Fruit fly (Drosophila melanogaster) S2 (cell line): Measurements from ENCODE around the gene Ilk.

ENCODE experiments used
- CG8478 ChIP-seq: fragments of >200 bp; optimal IDR thresholded peaks from 2 replicates; lab custom pipeline; 2018
- CTCF ChIP-seq, 2 experiments: fragments of >200 bp; optimal IDR thresholded peaks; 2 replicates each; lab custom pipeline; 2018

Ilk gene

dm6 chr3L:21201246-21201896 is 15.3 kb upstream of the Ilk start:
- TF ChIP-seq CTCF (optimal IDR thresholded peaks at IDR 0.05; lab: Kevin White, UChicago) (no peak), CG8478 (lab: Kevin White, UChicago) (no peak)

DNA sequence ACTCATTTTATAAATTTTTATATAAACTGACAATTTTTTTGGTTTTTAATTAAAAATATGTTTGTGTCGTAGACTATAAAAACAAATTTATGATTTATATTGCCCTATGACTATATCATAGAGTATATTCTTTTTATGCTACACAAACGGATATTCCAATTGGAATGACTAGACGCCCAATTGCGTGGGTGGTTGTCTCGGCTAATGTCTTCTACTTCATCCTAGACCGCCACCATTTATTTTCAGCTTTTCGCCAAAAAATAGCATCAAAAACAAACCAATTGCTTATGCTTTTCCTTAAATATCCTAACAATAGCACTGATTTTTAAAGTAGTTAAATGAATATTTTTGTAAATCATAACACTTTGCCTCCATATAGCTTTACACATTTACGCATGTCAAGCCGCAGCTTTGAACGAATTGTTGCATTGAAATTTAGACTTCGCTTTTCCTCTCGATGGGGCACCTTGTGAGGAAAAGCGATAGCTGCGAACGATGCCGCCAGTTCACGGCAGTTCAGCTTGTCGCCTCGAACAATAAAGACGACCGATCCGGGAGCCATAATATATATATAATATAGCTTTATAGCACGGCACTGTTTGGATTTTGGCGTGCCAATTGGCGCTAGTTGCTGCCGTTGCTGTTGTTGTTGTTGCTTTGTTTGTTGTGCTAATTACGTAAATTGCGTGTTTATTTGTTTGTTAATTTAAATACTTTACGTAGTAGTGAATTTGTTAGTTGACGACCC is 14.5 kb upstream of the Ilk start:
- TF ChIP-seq CG8478 (lab: Kevin White, UChicago) (no peak), CTCF (optimal IDR thresholded peaks at IDR 0.05; lab: Kevin White, UChicago) (peak in 1 of 2 experiments; percentile 24)

- TF ChIP-seq CG8478 (lab: Kevin White, UChicago) (no peak), CTCF (optimal IDR thresholded peaks at IDR 0.05; lab: Kevin White, UChicago) (no peak)
Measured at dm6 chr3L:21202777-21203282, 13.9 kb upstream of the Ilk start, which contains the start of the genes Targ1, CG10512 and Targ2. TSS of gene Targ1 (minus strand) at chr3L:21202882. TSS of gene CG10512 (plus strand) at chr3L:21202920. TSS of gene Targ2 (minus strand) at chr3L:21203232.

DNA sequence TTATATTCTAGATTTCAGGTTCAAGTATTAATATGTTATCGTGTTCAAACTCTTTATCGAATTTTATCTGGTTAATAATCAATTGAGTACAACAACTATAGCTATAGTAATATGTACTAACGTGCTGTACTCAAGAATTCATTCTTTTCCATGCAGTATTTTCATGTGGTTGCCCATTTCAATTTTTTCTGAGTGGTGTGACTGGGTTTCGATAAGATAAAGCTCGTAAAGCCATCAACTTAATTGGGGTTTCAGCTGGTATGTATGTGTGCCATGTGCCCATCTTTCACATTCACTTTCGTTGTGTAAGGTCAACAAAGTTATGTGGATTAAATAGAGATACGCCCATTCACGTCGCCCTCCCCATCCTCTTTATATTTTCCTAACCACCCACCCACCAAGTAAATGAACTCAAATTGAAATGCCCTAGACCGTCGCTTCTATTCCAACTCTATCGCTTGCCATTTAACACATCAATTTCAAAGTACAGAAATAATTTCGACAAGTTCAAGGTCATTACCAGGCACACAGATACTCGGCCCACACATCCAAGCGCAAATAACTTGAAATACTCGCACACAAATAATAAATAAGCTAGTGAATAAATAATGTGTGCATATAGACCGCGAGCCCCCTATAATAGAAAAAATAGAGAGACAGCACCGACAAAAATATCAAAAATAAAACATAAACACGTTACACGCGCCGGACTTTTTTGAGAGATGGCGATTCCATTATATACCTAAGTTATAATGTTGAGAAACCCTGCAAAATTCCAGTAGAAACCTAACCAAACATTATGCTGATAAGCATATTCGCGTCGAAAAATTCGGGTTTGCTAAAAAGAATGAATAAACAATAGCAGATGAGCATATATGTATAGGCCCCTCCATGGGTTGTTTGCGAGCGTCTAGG is 11.9 kb upstream of the Ilk start:
- TF ChIP-seq CG8478 (lab: Kevin White, UChicago): no peak
- TF ChIP-seq CTCF (optimal IDR thresholded peaks at IDR 0.05; lab: Kevin White, UChicago): no peak

dm6 chr3L:21205496-21205824 is 11.2 kb upstream of the Ilk start:
- no peak for TF ChIP-seq CTCF (optimal IDR thresholded peaks at IDR 0.05; lab: Kevin White, UChicago)
- no peak for TF ChIP-seq CG8478 (lab: Kevin White, UChicago)

DNA sequence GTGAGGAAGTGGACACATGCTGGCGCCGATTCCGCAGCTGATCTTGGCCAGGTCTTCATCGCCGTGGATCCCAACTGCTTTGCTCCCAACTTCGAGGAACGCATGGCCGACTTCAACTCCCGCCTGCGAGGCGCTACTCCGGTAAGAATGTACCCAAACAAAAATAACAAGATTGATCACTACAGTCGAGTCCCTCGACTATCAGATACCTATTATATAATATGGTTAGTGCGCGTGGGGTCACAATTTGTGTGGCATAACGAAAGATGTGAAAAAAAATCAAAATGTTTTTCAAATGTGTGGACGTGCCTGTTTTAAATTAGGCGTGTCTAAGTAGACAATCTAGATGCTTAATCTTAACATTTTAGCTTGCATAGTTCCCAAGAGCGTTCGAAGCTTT is 10.2 kb upstream of the Ilk start:
- no peak for TF ChIP-seq CG8478 (lab: Kevin White, UChicago)
- TF ChIP-seq CTCF (optimal IDR thresholded peaks at IDR 0.05; lab: Kevin White, UChicago): no peak

DNA sequence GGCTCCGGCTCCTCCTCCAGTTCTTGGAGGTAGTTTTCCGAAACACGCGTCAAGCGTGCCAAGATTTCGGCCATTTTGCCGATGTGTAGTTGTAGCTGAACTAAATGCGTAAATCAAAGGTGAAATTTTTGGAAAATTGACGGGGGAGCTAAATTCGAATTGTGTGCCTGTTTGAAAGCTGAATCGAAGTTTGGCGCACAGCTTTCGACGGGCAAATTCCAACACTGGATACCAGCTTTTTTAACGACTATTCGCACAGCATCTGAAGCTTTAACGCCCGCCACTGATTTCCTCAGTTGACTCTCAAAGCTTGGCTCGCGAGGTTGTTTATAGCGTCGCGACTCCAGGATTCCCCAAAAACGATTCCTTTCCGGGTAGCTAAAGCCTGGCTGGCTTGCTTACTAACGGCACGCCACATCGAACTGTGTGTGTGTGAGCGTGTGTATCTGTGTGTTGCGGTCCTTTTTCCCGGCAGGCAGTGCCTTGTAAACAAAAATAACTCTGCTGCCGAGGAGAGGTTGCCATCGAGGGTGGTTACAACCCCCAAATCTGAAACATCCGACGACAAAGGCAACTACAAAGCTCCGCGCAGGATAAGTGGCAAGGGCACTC is 6.7 kb upstream of the Ilk start, which contains the start of the genes CG10510 and CG10508:
TSS of gene CG10510 (minus strand) at position 164 of the 612 bp plus-strand sequence.
TSS of gene CG10508 (plus strand) at position 295 of the 612 bp plus-strand sequence.
- TF ChIP-seq CTCF (optimal IDR thresholded peaks at IDR 0.05; lab: Kevin White, UChicago) (no peak), CG8478 (lab: Kevin White, UChicago) (no peak)

dm6 chr3L:21219160-21219559 is 2.5 kb downstream of the Ilk start:
- TF ChIP-seq CG8478 (lab: Kevin White, UChicago) (no peak), CTCF (optimal IDR thresholded peaks at IDR 0.05; lab: Kevin White, UChicago) (no peak)

DNA sequence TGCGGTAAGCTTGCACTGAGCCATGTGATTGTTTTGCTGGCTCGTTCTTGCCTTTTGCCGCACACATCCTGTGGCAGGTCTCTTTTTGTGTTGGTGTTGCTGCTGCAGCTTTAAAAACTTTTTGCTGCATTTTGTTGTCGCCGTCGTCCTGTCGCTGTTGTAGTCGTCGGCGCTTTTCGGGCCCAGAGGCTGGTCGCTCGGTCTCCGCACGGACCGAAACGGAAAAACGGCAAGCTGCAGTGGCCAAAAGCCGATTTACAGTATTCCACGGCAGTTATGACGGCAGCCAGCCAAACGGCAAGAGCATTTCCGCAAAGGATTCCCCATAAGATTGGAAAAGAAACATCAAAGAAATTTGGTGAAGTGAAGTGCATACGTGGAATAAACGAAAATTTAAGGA is 3.4 kb downstream of the Ilk start, which contains the start of gene CG43219:
TSS of gene CG43219 (plus strand) at position 301 of the 400 bp plus-strand sequence.
- TF ChIP-seq CG8478 (lab: Kevin White, UChicago) (no peak), CTCF (optimal IDR thresholded peaks at IDR 0.05; lab: Kevin White, UChicago) (no peak)

DNA sequence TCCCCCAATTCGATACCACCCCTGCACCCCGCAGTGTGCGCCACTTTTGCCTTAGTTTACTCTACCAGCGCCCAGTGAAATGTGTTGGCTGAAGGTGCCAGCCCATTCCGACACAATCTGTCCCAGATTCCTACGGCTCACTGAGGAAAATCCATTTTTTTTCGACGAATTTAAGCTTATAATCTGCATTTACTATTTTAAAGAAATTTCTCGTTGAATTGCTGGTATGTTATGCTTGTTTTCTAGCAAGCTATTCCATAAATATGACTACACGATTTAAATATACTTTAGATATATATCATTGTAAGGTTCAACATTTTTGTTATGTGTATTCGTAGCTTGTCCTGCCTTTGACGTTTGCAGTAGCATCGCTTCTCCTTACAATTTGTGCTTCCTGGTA is 6.6 kb downstream of the Ilk start:
- no peak for TF ChIP-seq CTCF (optimal IDR thresholded peaks at IDR 0.05; lab: Kevin White, UChicago)
- TF ChIP-seq CG8478 (lab: Kevin White, UChicago): no peak

- TF ChIP-seq CTCF (optimal IDR thresholded peaks at IDR 0.05; lab: Kevin White, UChicago) (no peak), CG8478 (lab: Kevin White, UChicago) (no peak)
Measured at dm6 chr3L:21224274-21224673, 7.6 kb downstream of the Ilk start.

DNA sequence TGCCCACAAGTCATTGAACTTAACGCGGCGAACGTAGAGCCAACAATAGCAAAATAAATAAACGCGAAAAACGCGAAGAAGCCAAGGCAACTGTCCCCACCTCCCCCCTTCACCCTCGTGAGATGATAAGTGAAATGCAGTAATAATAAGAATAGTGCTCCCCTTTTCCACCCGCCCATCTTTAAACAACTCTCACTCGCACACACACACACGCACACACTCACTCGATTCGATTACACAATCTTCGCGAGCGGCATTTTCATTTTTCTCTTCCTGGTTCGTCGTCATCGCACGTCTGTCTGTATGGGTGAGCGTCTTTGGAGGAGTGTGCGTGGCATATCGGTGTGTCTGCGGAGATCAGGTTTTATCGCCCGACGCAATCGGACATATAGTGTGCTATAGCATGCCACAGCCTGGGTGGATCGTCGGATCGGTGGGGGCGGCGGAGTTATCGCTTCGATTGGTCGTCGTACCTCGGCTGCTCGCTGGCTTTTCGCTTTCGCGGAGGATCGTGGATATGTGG is 8.1 kb downstream of the Ilk start:
- TF ChIP-seq CG8478 (lab: Kevin White, UChicago) (no peak), CTCF (optimal IDR thresholded peaks at IDR 0.05; lab: Kevin White, UChicago) (no peak)

dm6 chr3L:21225642-21226041 is 8.9 kb downstream of the Ilk start:
- no peak for TF ChIP-seq CG8478 (lab: Kevin White, UChicago)
- no peak for TF ChIP-seq CTCF (optimal IDR thresholded peaks at IDR 0.05; lab: Kevin White, UChicago)
